Worm (Caenorhabditis elegans) whole organism, mixed stage, embryonic: ENCODE data around the gene F26F2.10.

Experiments used
- M03D4.4 ChIP-seq: sonication (generic microtip); optimal IDR thresholded peaks from 2 replicates; lab custom pipeline; 2017; ENCODE audit warnings: mild to moderate bottlenecking, missing genetic modification characterization, missing compliant biosample characterization
- bed-3 ChIP-seq: fragments of 200-800 bp; sonication (Bioruptor generic); optimal IDR thresholded peaks from 3 replicates; lab custom pipeline; 2018; ENCODE audit warnings: mild to moderate bottlenecking, missing genetic modification characterization, moderate library complexity, missing compliant biosample characterization
- blmp-1 ChIP-seq: fragments of 150-350 bp; optimal IDR thresholded peaks from 2 replicates; lab custom pipeline; 2014; ENCODE audit warnings: missing biosample characterization, missing genetic modification characterization
- ceh-39 ChIP-seq: fragments of 150-350 bp; optimal IDR thresholded peaks from 2 replicates; lab custom pipeline; 2014; ENCODE audit warnings: missing biosample characterization, missing genetic modification characterization
- ceh-43 ChIP-seq: fragments of 200-800 bp; sonication (Bioruptor generic); optimal IDR thresholded peaks from 2 replicates; lab custom pipeline; 2018; ENCODE audit warnings: mild to moderate bottlenecking, missing genetic modification characterization, moderate library complexity, missing compliant biosample characterization
- ceh-83 ChIP-seq: fragments of 200-800 bp; sonication (Bioruptor generic); optimal IDR thresholded peaks from 2 replicates; lab custom pipeline; 2018; ENCODE audit warnings: mild to moderate bottlenecking, missing genetic modification characterization, missing compliant biosample characterization
- cnd-1 ChIP-seq: fragments of 200-800 bp; sonication (Bioruptor generic); optimal IDR thresholded peaks from 2 replicates; lab custom pipeline; 2018; ENCODE audit warnings: mild to moderate bottlenecking, missing genetic modification characterization, missing compliant biosample characterization
- drap-1 ChIP-seq: fragments of 200-800 bp; sonication (Bioruptor generic); optimal IDR thresholded peaks from 3 replicates; lab custom pipeline; 2018; ENCODE audit warnings: mild to moderate bottlenecking, missing genetic modification characterization, missing compliant biosample characterization
- elt-1 ChIP-seq: sonication (generic microtip); optimal IDR thresholded peaks from 2 replicates; lab custom pipeline; 2017; ENCODE audit warnings: missing genetic modification characterization, mild to moderate bottlenecking, missing compliant biosample characterization, antibody characterized with exemption, moderate library complexity, borderline replicate concordance; ENCODE audit not compliant: insufficient read depth
- flh-1 ChIP-seq: fragments of 200-800 bp; sonication (Bioruptor generic); optimal IDR thresholded peaks from 2 replicates; lab custom pipeline; 2018; ENCODE audit warnings: mild to moderate bottlenecking, missing genetic modification characterization, moderate library complexity, missing compliant biosample characterization
- ham-2 ChIP-seq: fragments of 200-800 bp; sonication (Bioruptor generic); optimal IDR thresholded peaks from 2 replicates; lab custom pipeline; 2018; ENCODE audit warnings: mild to moderate bottlenecking, missing genetic modification characterization, missing compliant biosample characterization
- hlh-1 ChIP-seq: fragments of 150-350 bp; optimal IDR thresholded peaks from 2 replicates; lab custom pipeline; 2014; ENCODE audit warnings: missing biosample characterization, missing genetic modification reagents, missing genetic modification characterization
- lin-13 ChIP-seq: fragments of 150-350 bp; optimal IDR thresholded peaks from 2 replicates; lab custom pipeline; 2014; ENCODE audit warnings: missing biosample characterization, missing genetic modification characterization
- lin-32 ChIP-seq: fragments of 200-800 bp; sonication (Bioruptor generic); optimal IDR thresholded peaks from 2 replicates; lab custom pipeline; 2018; ENCODE audit warnings: mild to moderate bottlenecking, missing genetic modification characterization, missing compliant biosample characterization
- lsy-2 ChIP-seq: fragments of 150-350 bp; optimal IDR thresholded peaks from 2 replicates; lab custom pipeline; 2014; ENCODE audit warnings: missing biosample characterization, missing genetic modification characterization
- mab-5 ChIP-seq: fragments of 150-350 bp; optimal IDR thresholded peaks from 2 replicates; lab custom pipeline; 2014; ENCODE audit warnings: missing biosample characterization, missing genetic modification characterization
- mep-1 ChIP-seq: fragments of 150-350 bp; optimal IDR thresholded peaks from 2 replicates; lab custom pipeline; 2017; ENCODE audit warnings: missing biosample characterization, missing genetic modification reagents, missing genetic modification characterization, inconsistent platforms
- mls-2 ChIP-seq: sonication (generic microtip); optimal IDR thresholded peaks from 2 replicates; lab custom pipeline; 2016; ENCODE audit warnings: mild to moderate bottlenecking, missing genetic modification characterization, moderate library complexity, missing compliant biosample characterization
- nhr-12 ChIP-seq: fragments of 150-350 bp; optimal IDR thresholded peaks from 2 replicates; lab custom pipeline; 2014; ENCODE audit warnings: missing biosample characterization, missing genetic modification characterization
- nhr-237 ChIP-seq: fragments of 150-350 bp; optimal IDR thresholded peaks from 2 replicates; lab custom pipeline; 2014; ENCODE audit warnings: missing biosample characterization, missing genetic modification characterization
- nhr-28 ChIP-seq: fragments of 150-350 bp; optimal IDR thresholded peaks from 2 replicates; lab custom pipeline; 2014; ENCODE audit warnings: missing biosample characterization, missing genetic modification characterization
- nhr-76 ChIP-seq: sonication (generic microtip); optimal IDR thresholded peaks from 2 replicates; lab custom pipeline; 2017; ENCODE audit warnings: missing biosample characterization, missing genetic modification characterization
- pha-4 ChIP-seq: fragments of 150-350 bp; optimal IDR thresholded peaks from 2 replicates; lab custom pipeline; 2018; ENCODE audit warnings: missing biosample characterization, missing genetic modification reagents, missing genetic modification characterization
- sem-2 ChIP-seq: fragments of 200-800 bp; sonication (Bioruptor generic); optimal IDR thresholded peaks from 2 replicates; lab custom pipeline; 2018; ENCODE audit warnings: mild to moderate bottlenecking, missing genetic modification characterization, missing compliant biosample characterization
- snpc-4 ChIP-seq: fragments of 150-350 bp; optimal IDR thresholded peaks from 2 replicates; lab custom pipeline; 2014; ENCODE audit warnings: missing biosample characterization, missing genetic modification characterization
- sptf-1 ChIP-seq: sonication (generic microtip); optimal IDR thresholded peaks from 2 replicates; lab custom pipeline; 2017; ENCODE audit warnings: mild to moderate bottlenecking, missing genetic modification characterization, moderate library complexity, missing compliant biosample characterization
- tbx-8 ChIP-seq: fragments of 200-800 bp; sonication (Bioruptor generic); optimal IDR thresholded peaks from 2 replicates; lab custom pipeline; 2018; ENCODE audit warnings: mild to moderate bottlenecking, missing genetic modification characterization, moderate library complexity, missing compliant biosample characterization
- unc-120 ChIP-seq: sonication (generic microtip); optimal IDR thresholded peaks from 2 replicates; lab custom pipeline; 2017; ENCODE audit warnings: missing genetic modification characterization, missing compliant biosample characterization; ENCODE audit not compliant: poor library complexity, severe bottlenecking
- unc-39 ChIP-seq: fragments of 150-350 bp; optimal IDR thresholded peaks from 2 replicates; lab custom pipeline; 2014; ENCODE audit warnings: missing biosample characterization, missing genetic modification characterization
- unc-62 ChIP-seq: fragments of 150-350 bp; optimal IDR thresholded peaks from 2 replicates; lab custom pipeline; 2014; ENCODE audit warnings: missing biosample characterization, missing genetic modification reagents, missing genetic modification characterization
- zip-8 ChIP-seq: fragments of 150-350 bp; optimal IDR thresholded peaks from 2 replicates; lab custom pipeline; 2014; ENCODE audit warnings: missing biosample characterization, missing genetic modification characterization

The F26F2.10 gene

ce11 chrV:20623060-20623459 is 28.4 kb upstream of the F26F2.10 start, which contains the start of gene F46B3.8:
Gene F46B3.8 (minus strand): TSS chrV:20623160.
- TF ChIP-seq bed-3 (GFP tag; lab: Kevin White, UChicago), result no peak
- TF ChIP-seq drap-1 (GFP tag; lab: Kevin White, UChicago), result no peak
- TF ChIP-seq snpc-4 (tag; lab: Kevin White, UChicago), result no peak
- no peak for TF ChIP-seq M03D4.4
- no peak for TF ChIP-seq ceh-83 (GFP tag; lab: Kevin White, UChicago)
- TF ChIP-seq ceh-43 (GFP tag; lab: Kevin White, UChicago), result no peak
- TF ChIP-seq tbx-8 (GFP tag; lab: Kevin White, UChicago), result no peak
- no peak for TF ChIP-seq unc-39 (tag; lab: Kevin White, UChicago)
- no peak for TF ChIP-seq nhr-28 (tag; lab: Kevin White, UChicago)
- no peak for TF ChIP-seq ceh-39 (tag; lab: Kevin White, UChicago)
- TF ChIP-seq elt-1, result no peak
- TF ChIP-seq cnd-1, result no peak
- TF ChIP-seq sem-2 (GFP tag; lab: Kevin White, UChicago), result no peak
- no peak for TF ChIP-seq zip-8 (tag; lab: Kevin White, UChicago)
- TF ChIP-seq mep-1 (tag; lab: Kevin White, UChicago), result no peak
- no peak for TF ChIP-seq mls-2
- TF ChIP-seq lin-32 (GFP tag; lab: Kevin White, UChicago), result no peak
- no peak for TF ChIP-seq lin-13 (tag; lab: Kevin White, UChicago)
- no peak for TF ChIP-seq nhr-237 (tag; lab: Kevin White, UChicago)

- no peak for TF ChIP-seq ham-2 (GFP tag; lab: Kevin White, UChicago)
- no peak for TF ChIP-seq sptf-1 (tag; lab: Kevin White, UChicago)
- no peak for TF ChIP-seq ceh-83 (GFP tag; lab: Kevin White, UChicago)
- TF ChIP-seq mab-5, result no peak
- no peak for TF ChIP-seq zip-8 (tag; lab: Kevin White, UChicago)
- no peak for TF ChIP-seq snpc-4 (tag; lab: Kevin White, UChicago)
- TF ChIP-seq elt-1, result no peak
- TF ChIP-seq unc-120 (tag; lab: Kevin White, UChicago), result no peak
- no peak for TF ChIP-seq blmp-1 (tag; lab: Kevin White, UChicago)
- TF ChIP-seq lin-32 (GFP tag; lab: Kevin White, UChicago), result no peak
- no peak for TF ChIP-seq nhr-237 (tag; lab: Kevin White, UChicago)
- no peak for TF ChIP-seq lsy-2 (tag; lab: Kevin White, UChicago)
- TF ChIP-seq drap-1 (GFP tag; lab: Kevin White, UChicago), result no peak
- TF ChIP-seq cnd-1, result no peak
- no peak for TF ChIP-seq unc-62
Observed at ce11 chrV:20618632-20619031, 24.0 kb upstream of the F26F2.10 start, which contains the start of gene F46B3.7. Gene F46B3.7 (minus strand): TSS chrV:20618732.

ce11 chrV:20609494-20609893 is 14.8 kb upstream of the F26F2.10 start, which contains the start of gene grd-2:
Gene grd-2 (plus strand): TSS chrV:20609794.
- TF ChIP-seq lsy-2 (tag; lab: Kevin White, UChicago) (no peak), drap-1 (GFP tag; lab: Kevin White, UChicago) (no peak)

ce11 chrV:20608688-20609087 is 14.0 kb upstream of the F26F2.10 start, which contains the start of gene ttr-12:
Gene ttr-12 (minus strand): TSS chrV:20608788.
- TF ChIP-seq unc-62 (no peak), ceh-83 (GFP tag; lab: Kevin White, UChicago) (no peak), blmp-1 (tag; lab: Kevin White, UChicago) (no peak), pha-4 (tag; lab: Kevin White, UChicago) (no peak), unc-120 (tag; lab: Kevin White, UChicago) (no peak), hlh-1 (tag; lab: Kevin White, UChicago) (no peak), nhr-237 (tag; lab: Kevin White, UChicago) (no peak), sem-2 (GFP tag; lab: Kevin White, UChicago) (no peak), nhr-76 (no peak), M03D4.4 (no peak), bed-3 (GFP tag; lab: Kevin White, UChicago) (no peak), lin-13 (tag; lab: Kevin White, UChicago) (no peak), mep-1 (tag; lab: Kevin White, UChicago) (no peak), unc-39 (tag; lab: Kevin White, UChicago) (no peak), nhr-12 (no peak), ceh-43 (GFP tag; lab: Kevin White, UChicago) (no peak), flh-1 (GFP tag; lab: Kevin White, UChicago) (no peak), elt-1 (no peak)
